Worm (Caenorhabditis elegans) whole organism, L3 larva: Measurements from ENCODE around the gene eak-4.
"Not testable (repeated sequence)": the region's sequence is repeated elsewhere in the genome, so short reads cannot be mapped to it uniquely, and the experiment has no call there.

ENCODE experiments used
- R02D3.7 ChIP-seq: fragments of 150-350 bp; optimal IDR thresholded peaks from 2 replicates; lab custom pipeline; 2014; ENCODE audit warnings: missing biosample characterization, missing genetic modification characterization
- ZK546.5 ChIP-seq: sonication (generic microtip); optimal IDR thresholded peaks from 2 replicates; lab custom pipeline; 2017; ENCODE audit warnings: missing biosample characterization, missing genetic modification characterization
- aly-2 ChIP-seq: fragments of 150-350 bp; optimal IDR thresholded peaks from 2 replicates; lab custom pipeline; 2014; ENCODE audit warnings: missing biosample characterization, missing genetic modification characterization
- ama-1 ChIP-seq: fragments of 150-350 bp; optimal IDR thresholded peaks from 2 replicates; lab custom pipeline; 2018
- ceh-16 ChIP-seq: sonication (generic microtip); optimal IDR thresholded peaks from 2 replicates; lab custom pipeline; 2017; ENCODE audit warnings: missing biosample characterization, missing genetic modification characterization
- ceh-28 ChIP-seq: fragments of 150-350 bp; optimal IDR thresholded peaks from 2 replicates; lab custom pipeline; 2014; ENCODE audit warnings: missing biosample characterization, missing genetic modification reagents, missing genetic modification characterization
- daf-12 ChIP-seq: fragments of 150-350 bp; optimal IDR thresholded peaks from 2 replicates; lab custom pipeline; 2014; ENCODE audit warnings: missing biosample characterization, missing genetic modification reagents, missing genetic modification characterization
- egl-27 ChIP-seq: sonication (generic microtip); optimal IDR thresholded peaks from 4 replicates; lab custom pipeline; 2017; ENCODE audit warnings: missing biosample characterization, missing genetic modification reagents, missing genetic modification characterization
- egl-5 ChIP-seq: fragments of 150-350 bp; optimal IDR thresholded peaks from 2 replicates; lab custom pipeline; 2017; ENCODE audit warnings: missing biosample characterization, missing genetic modification reagents, missing genetic modification characterization, inconsistent platforms
- elt-1 ChIP-seq: fragments of 150-350 bp; optimal IDR thresholded peaks from 2 replicates; lab custom pipeline; 2014; ENCODE audit warnings: missing biosample characterization, missing genetic modification characterization
- elt-2 ChIP-seq: sonication (generic microtip); optimal IDR thresholded peaks from 2 replicates; lab custom pipeline; 2016; ENCODE audit warnings: missing genetic modification reagents, mild to moderate bottlenecking, missing genetic modification characterization, missing compliant biosample characterization
- fkh-10 ChIP-seq: sonication (generic microtip); optimal IDR thresholded peaks from 2 replicates; lab custom pipeline; 2017; ENCODE audit warnings: missing biosample characterization, missing genetic modification reagents, missing genetic modification characterization
- fkh-2 ChIP-seq: fragments of 150-350 bp; optimal IDR thresholded peaks from 2 replicates; lab custom pipeline; 2014; ENCODE audit warnings: missing biosample characterization, missing genetic modification reagents, missing genetic modification characterization
- hmg-11 ChIP-seq: sonication (generic microtip); optimal IDR thresholded peaks from 2 replicates; lab custom pipeline; 2016; ENCODE audit warnings: missing genetic modification characterization, missing compliant biosample characterization
- jun-1 ChIP-seq: fragments of 150-350 bp; optimal IDR thresholded peaks from 2 replicates; lab custom pipeline; 2014; ENCODE audit warnings: missing biosample characterization, missing genetic modification reagents, missing genetic modification characterization
- lin-39 ChIP-seq: fragments of 150-350 bp; optimal IDR thresholded peaks from 2 replicates; lab custom pipeline; 2018; ENCODE audit warnings: missing biosample characterization, missing genetic modification reagents, missing genetic modification characterization
- lsy-12 ChIP-seq: sonication (generic microtip); optimal IDR thresholded peaks from 2 replicates; lab custom pipeline; 2016; ENCODE audit warnings: mild to moderate bottlenecking, missing genetic modification characterization, missing compliant biosample characterization
- mml-1 ChIP-seq: fragments of 150-350 bp; sonication (generic microtip); optimal IDR thresholded peaks from 3 replicates; lab custom pipeline; 2014; ENCODE audit warnings: missing biosample characterization, missing genetic modification characterization
- nfya-1 ChIP-seq: sonication (generic microtip); optimal IDR thresholded peaks from 2 replicates; lab custom pipeline; 2017; ENCODE audit warnings: missing genetic modification characterization, mild to moderate bottlenecking, missing compliant biosample characterization, antibody characterized with exemption, moderate library complexity; ENCODE audit not compliant: insufficient read depth
- nhr-11 ChIP-seq: fragments of 150-350 bp; optimal IDR thresholded peaks from 2 replicates; lab custom pipeline; 2014; ENCODE audit warnings: missing biosample characterization, missing genetic modification characterization
- nhr-12 ChIP-seq: fragments of 150-350 bp; optimal IDR thresholded peaks from 2 replicates; lab custom pipeline; 2014; ENCODE audit warnings: missing biosample characterization, missing genetic modification characterization
- nhr-23 ChIP-seq: fragments of 150-350 bp; optimal IDR thresholded peaks from 2 replicates; lab custom pipeline; 2014; ENCODE audit warnings: missing biosample characterization, missing genetic modification reagents, missing genetic modification characterization
- nhr-237 ChIP-seq: fragments of 150-350 bp; optimal IDR thresholded peaks from 2 replicates; lab custom pipeline; 2014; ENCODE audit warnings: missing biosample characterization, missing genetic modification characterization
- nhr-25 ChIP-seq: sonication (generic microtip); optimal IDR thresholded peaks from 2 replicates; lab custom pipeline; 2017; ENCODE audit warnings: missing biosample characterization, missing genetic modification characterization
- nhr-28 ChIP-seq: fragments of 150-350 bp; optimal IDR thresholded peaks from 2 replicates; lab custom pipeline; 2014; ENCODE audit warnings: missing biosample characterization, missing genetic modification characterization
- nhr-43 ChIP-seq: sonication (generic microtip); optimal IDR thresholded peaks from 2 replicates; lab custom pipeline; 2016; ENCODE audit warnings: mild to moderate bottlenecking, missing genetic modification characterization, missing compliant biosample characterization; ENCODE audit not compliant: poor library complexity, severe bottlenecking
- nhr-76 ChIP-seq: fragments of 150-350 bp; sonication (generic microtip); optimal IDR thresholded peaks from 5 replicates; lab custom pipeline; 2014; ENCODE audit warnings: missing biosample characterization, missing genetic modification characterization
- pqm-1 ChIP-seq: fragments of 150-350 bp; optimal IDR thresholded peaks from 2 replicates; lab custom pipeline; 2017; ENCODE audit warnings: missing biosample characterization, missing genetic modification characterization, inconsistent platforms
- sea-2 ChIP-seq: fragments of 150-350 bp; sonication (generic microtip); optimal IDR thresholded peaks from 4 replicates; lab custom pipeline; 2014; ENCODE audit warnings: missing biosample characterization, missing genetic modification reagents, missing genetic modification characterization
- skn-1 ChIP-seq: fragments of 150-350 bp; optimal IDR thresholded peaks from 2 replicates; lab custom pipeline; 2014; ENCODE audit warnings: missing biosample characterization, missing genetic modification characterization
- snpc-4 ChIP-seq: fragments of 150-350 bp; optimal IDR thresholded peaks from 2 replicates; lab custom pipeline; 2014; ENCODE audit warnings: missing biosample characterization, missing genetic modification characterization
- tbx-2 ChIP-seq: sonication (generic microtip); optimal IDR thresholded peaks from 2 replicates; lab custom pipeline; 2016; ENCODE audit warnings: mild to moderate bottlenecking, missing genetic modification characterization, missing compliant biosample characterization
- unc-39 ChIP-seq: sonication (generic microtip); optimal IDR thresholded peaks from 4 replicates; lab custom pipeline; 2017; ENCODE audit warnings: missing biosample characterization, missing genetic modification characterization
- unc-62 ChIP-seq: fragments of 150-350 bp; sonication (generic microtip); optimal IDR thresholded peaks from 4 replicates; lab custom pipeline; 2014; ENCODE audit warnings: missing biosample characterization, missing genetic modification reagents, missing genetic modification characterization
- zag-1 ChIP-seq: fragments of 150-350 bp; optimal IDR thresholded peaks from 2 replicates; lab custom pipeline; 2014; ENCODE audit warnings: missing biosample characterization, missing genetic modification characterization
- ztf-11 ChIP-seq: fragments of 150-350 bp; optimal IDR thresholded peaks from 2 replicates; lab custom pipeline; 2014; ENCODE audit warnings: missing biosample characterization, missing genetic modification characterization
- ztf-4 ChIP-seq: fragments of 150-350 bp; optimal IDR thresholded peaks from 2 replicates; lab custom pipeline; 2014; ENCODE audit warnings: missing biosample characterization, missing genetic modification characterization

Gene eak-4

ce11 chrIV:12495196-12495595 lies 30.1 kb downstream of the eak-4 start, which contains the start of gene sru-20:
Gene sru-20 (plus strand): TSS chrIV:12495496.
- TF ChIP-seq tbx-2 (tag; lab: Kevin White, UChicago) (no peak), skn-1 (tag; lab: Kevin White, UChicago) (no peak), lin-39 (tag; lab: Kevin White, UChicago) (no peak), snpc-4 (no peak), R02D3.7 (tag; lab: Kevin White, UChicago) (no peak), lsy-12 (tag; lab: Kevin White, UChicago) (no peak), nhr-11 (tag; lab: Kevin White, UChicago) (no peak), unc-39 (tag; lab: Kevin White, UChicago) (no peak), ztf-4 (tag; lab: Kevin White, UChicago) (no peak), ceh-16 (tag; lab: Kevin White, UChicago) (no peak), hmg-11 (no peak), nhr-23 (tag; lab: Kevin White, UChicago) (no peak), mml-1 (tag; lab: Kevin White, UChicago) (no peak), egl-27 (tag; lab: Kevin White, UChicago) (no peak), elt-2 (tag; lab: Kevin White, UChicago) (no peak), aly-2 (tag; lab: Kevin White, UChicago) (no peak)

ce11 chrIV:12490491-12490890 lies 34.8 kb downstream of the eak-4 start, which contains the start of gene him-6:
Gene him-6 (plus strand): TSS chrIV:12490791.
- TF ChIP-seq elt-2 (tag; lab: Kevin White, UChicago) (no peak), egl-5 (no peak), ZK546.5 (tag; lab: Kevin White, UChicago) (no peak), sea-2 (no peak), hmg-11 (no peak), unc-62 (GFP tag; lab: Kevin White, UChicago) (no peak), ceh-28 (tag; lab: Kevin White, UChicago) (no peak), nfya-1 (tag; lab: Kevin White, UChicago) (no peak), pqm-1 (tag; lab: Kevin White, UChicago) (no peak), ceh-16 (tag; lab: Kevin White, UChicago) (no peak), ztf-11 (no peak), nhr-76 (tag; lab: Kevin White, UChicago) (no peak), nhr-11 (tag; lab: Kevin White, UChicago) (no peak), R02D3.7 (tag; lab: Kevin White, UChicago) (no peak), nhr-28 (tag; lab: Kevin White, UChicago) (no peak), fkh-2 (no peak), ama-1 (no peak), nhr-25 (tag; lab: Kevin White, UChicago) (no peak), egl-27 (tag; lab: Kevin White, UChicago) (no peak)

ce11 chrIV:12487194-12487593 lies 38.1 kb downstream of the eak-4 start, which contains the start of gene sru-26:
Gene sru-26 (plus strand): TSS chrIV:12487494.
- TF ChIP-seq hmg-11 (no peak), snpc-4 (no peak), nhr-12 (tag; lab: Kevin White, UChicago) (no peak), jun-1 (tag; lab: Kevin White, UChicago) (no peak), nhr-23 (tag; lab: Kevin White, UChicago) (no peak), nhr-237 (tag; lab: Kevin White, UChicago) (no peak), ztf-11 (no peak), elt-1 (no peak), daf-12 (tag; lab: Kevin White, UChicago) (no peak), nhr-43 (no peak), fkh-10 (GFP tag; lab: Kevin White, UChicago) (no peak), tbx-2 (tag; lab: Kevin White, UChicago) (no peak), zag-1 (tag; lab: Kevin White, UChicago) (no peak)

- TF ChIP-seq egl-27, skn-1, zag-1 (tag; lab: Kevin White, UChicago): not testable (repeated sequence)
Measured at ce11 chrIV:12484479-12484878, 40.8 kb downstream of the eak-4 start, which contains the start of gene T04A11.4. Gene T04A11.4 (minus strand): TSS chrIV:12484579.
